Worm (Caenorhabditis elegans) whole organism, midembryonic: ENCODE measurements around the gene srh-52.
"Not testable (repeated sequence)": the region's sequence is repeated elsewhere in the genome, so short reads cannot be mapped to it uniquely, and the experiment has no call there.

ENCODE experiments used
- T22C8.4 ChIP-seq: fragments of 200-800 bp; sonication (Bioruptor generic); IDR thresholded peaks from 2 replicates; pipeline ENCODE4 v1.3.6; 2022; ENCODE audit warnings: missing genetic modification characterization, missing compliant biosample characterization
- cog-1 ChIP-seq: sonication (generic microtip); optimal IDR thresholded peaks from 2 replicates; lab custom pipeline; 2016; ENCODE audit warnings: missing genetic modification characterization, missing compliant biosample characterization
- flt-1 ChIP-seq: fragments of 200-800 bp; sonication (Bioruptor generic); IDR thresholded peaks from 2 replicates; pipeline ENCODE4 v1.3.6; 2022; ENCODE audit warnings: missing genetic modification characterization, missing compliant biosample characterization
- klf-2 ChIP-seq: fragments of 200-800 bp; sonication (Bioruptor generic); conservative IDR thresholded peaks from 2 replicates; pipeline ENCODE4 v1.3.6; 2022; ENCODE audit warnings: missing genetic modification reagents, missing genetic modification characterization, missing compliant biosample characterization
- med-1 ChIP-seq: sonication (generic microtip); optimal IDR thresholded peaks from 2 replicates; lab custom pipeline; 2017; ENCODE audit warnings: missing genetic modification characterization, mild to moderate bottlenecking, missing compliant biosample characterization, antibody characterized with exemption, missing genetic modification reagents; ENCODE audit not compliant: insufficient read depth
- ref-1 ChIP-seq: fragments of 200-800 bp; sonication (Bioruptor generic); conservative IDR thresholded peaks from 2 replicates; pipeline ENCODE4 v1.3.6; 2022; ENCODE audit warnings: missing genetic modification reagents, missing genetic modification characterization, missing compliant biosample characterization
- tab-1 ChIP-seq: fragments of 200-800 bp; sonication (Bioruptor generic); IDR thresholded peaks from 2 replicates; pipeline ENCODE4 v1.3.6; 2022; ENCODE audit warnings: missing genetic modification characterization, missing compliant biosample characterization
- ztf-23 ChIP-seq: fragments of 200-800 bp; sonication (Bioruptor generic); IDR thresholded peaks from 2 replicates; pipeline ENCODE4 v1.3.6; 2022; ENCODE audit warnings: missing genetic modification reagents, missing genetic modification characterization, missing compliant biosample characterization
- ztf-29 ChIP-seq: fragments of 200-800 bp; sonication (Bioruptor generic); IDR thresholded peaks from 2 replicates; pipeline ENCODE4 v1.3.6; 2022; ENCODE audit warnings: missing genetic modification reagents, missing genetic modification characterization, missing compliant biosample characterization

The srh-52 gene

ce11 chrV:15383739-15384138 lies 7.6 kb upstream of the srh-52 start, which contains the start of gene str-88:
TSS of gene str-88 (minus strand) at chrV:15383839.
- TF ChIP-seq T22C8.4 (GFP tag; lab: Robert Waterston, UW) (no peak), cog-1 (no peak), klf-2 (GFP tag; lab: Robert Waterston, UW) (no peak)

DNA sequence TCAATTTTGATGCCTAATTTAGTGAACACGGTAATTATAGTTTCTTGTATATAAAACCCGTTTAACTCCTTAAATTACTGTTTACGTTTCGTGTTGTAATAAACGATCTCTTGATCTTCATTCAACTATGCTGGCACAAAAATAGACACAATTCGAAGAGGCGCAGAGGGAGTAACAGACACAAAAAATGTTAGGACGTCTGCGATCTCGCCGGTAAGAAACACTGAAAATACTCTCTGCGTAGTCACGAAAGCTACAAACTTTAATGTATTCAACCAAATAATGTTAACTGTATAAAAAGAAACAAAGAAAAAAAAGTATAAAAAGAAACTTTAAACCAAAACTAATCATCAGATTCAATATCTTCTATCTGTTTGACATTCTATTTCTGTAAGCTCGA lies 4.7 kb upstream of the srh-52 start, which contains the start of gene dhs-23:
TSS of gene dhs-23 (plus strand) at position 363 of the 400 bp plus-strand sequence.
- TF ChIP-seq med-1 (GFP tag; lab: Kevin White, UChicago) (no peak), ztf-29 (GFP tag; lab: Robert Waterston, UW) (no peak), T22C8.4 (GFP tag; lab: Robert Waterston, UW) (no peak), flt-1 (GFP tag; lab: Robert Waterston, UW) (no peak), cog-1 (no peak), ztf-23 (GFP tag; lab: Robert Waterston, UW) (no peak)

ce11 chrV:15379817-15380216 lies 3.7 kb upstream of the srh-52 start, which contains the start of gene srh-251:
TSS of gene srh-251 (minus strand) at chrV:15379917.
- TF ChIP-seq cog-1 (no peak), T22C8.4 (GFP tag; lab: Robert Waterston, UW) (no peak), ref-1 (GFP tag; lab: Robert Waterston, UW) (no peak), tab-1 (GFP tag; lab: Robert Waterston, UW) (no peak), ztf-23 (GFP tag; lab: Robert Waterston, UW) (no peak), flt-1 (GFP tag; lab: Robert Waterston, UW) (no peak), med-1 (GFP tag; lab: Kevin White, UChicago) (no peak), klf-2 (GFP tag; lab: Robert Waterston, UW) (no peak), ztf-29 (GFP tag; lab: Robert Waterston, UW) (no peak)

- TF ChIP-seq ztf-29 (GFP tag; lab: Robert Waterston, UW), result no peak
- no peak for TF ChIP-seq T22C8.4 (GFP tag; lab: Robert Waterston, UW)
- TF ChIP-seq tab-1 (GFP tag; lab: Robert Waterston, UW), result no peak
Observed at ce11 chrV:15377903-15378302, 1.8 kb upstream of the srh-52 start, which contains the start of gene srh-122. TSS of gene srh-122 (minus strand) at chrV:15378003.

- TF ChIP-seq T22C8.4 (GFP tag; lab: Robert Waterston, UW) (no peak), ztf-23 (GFP tag; lab: Robert Waterston, UW) (no peak), med-1 (GFP tag; lab: Kevin White, UChicago) (no peak), ztf-29 (GFP tag; lab: Robert Waterston, UW) (no peak), klf-2 (GFP tag; lab: Robert Waterston, UW) (no peak), flt-1 (GFP tag; lab: Robert Waterston, UW) (no peak), tab-1 (GFP tag; lab: Robert Waterston, UW) (no peak), ref-1 (GFP tag; lab: Robert Waterston, UW) (no peak), cog-1 (no peak)
Observed at ce11 chrV:15369707-15370106, 6.4 kb downstream of the srh-52 start, which contains the start of gene nhr-269. TSS of gene nhr-269 (minus strand) at chrV:15369807.

DNA sequence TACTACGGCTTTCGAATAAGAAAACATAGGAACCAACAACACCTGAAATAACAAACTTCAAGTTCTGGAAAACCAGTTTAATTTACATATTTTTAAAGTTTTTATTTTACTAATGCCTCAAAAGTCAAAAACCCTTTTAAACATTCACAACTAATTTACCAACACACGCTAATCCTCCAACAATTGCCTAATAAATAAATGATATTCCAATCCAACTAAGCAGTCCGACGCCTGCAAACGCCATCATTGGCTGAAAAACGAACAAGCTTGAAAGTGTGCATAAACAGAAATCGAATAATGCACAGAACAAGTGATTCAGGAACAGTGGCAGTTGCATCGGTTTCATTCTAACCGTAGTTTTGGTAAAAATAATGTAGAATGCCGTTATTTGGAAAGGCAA lies 8.4 kb downstream of the srh-52 start:
- no peak for TF ChIP-seq flt-1 (GFP tag; lab: Robert Waterston, UW)
- no peak for TF ChIP-seq tab-1 (GFP tag; lab: Robert Waterston, UW)
- no peak for TF ChIP-seq klf-2 (GFP tag; lab: Robert Waterston, UW)
- no peak for TF ChIP-seq ztf-29 (GFP tag; lab: Robert Waterston, UW)
- TF ChIP-seq cog-1, result no peak
- no peak for TF ChIP-seq T22C8.4 (GFP tag; lab: Robert Waterston, UW)
- no peak for TF ChIP-seq ref-1 (GFP tag; lab: Robert Waterston, UW)
- TF ChIP-seq med-1 (GFP tag; lab: Kevin White, UChicago), result no peak
- TF ChIP-seq ztf-23 (GFP tag; lab: Robert Waterston, UW), result no peak

ce11 chrV:15361412-15361811 lies 14.7 kb downstream of the srh-52 start, which contains the start of gene ech-1.1:
TSS of gene ech-1.1 (minus strand) at chrV:15361512.
- TF ChIP-seq T22C8.4 (GFP tag; lab: Robert Waterston, UW); tab-1 (GFP tag; lab: Robert Waterston, UW); med-1 (GFP tag; lab: Kevin White, UChicago): not testable (repeated sequence)

ce11 chrV:15354648-15355047 lies 21.5 kb downstream of the srh-52 start, which contains the start of gene C29F3.7:
TSS of gene C29F3.7 (plus strand) at chrV:15354901.
- TF ChIP-seq T22C8.4 (GFP tag; lab: Robert Waterston, UW), result no peak
- TF ChIP-seq ztf-23 (GFP tag; lab: Robert Waterston, UW), result no peak
- TF ChIP-seq tab-1 (GFP tag; lab: Robert Waterston, UW), result no peak
- TF ChIP-seq ref-1 (GFP tag; lab: Robert Waterston, UW), result no peak
- TF ChIP-seq cog-1, result no peak

DNA sequence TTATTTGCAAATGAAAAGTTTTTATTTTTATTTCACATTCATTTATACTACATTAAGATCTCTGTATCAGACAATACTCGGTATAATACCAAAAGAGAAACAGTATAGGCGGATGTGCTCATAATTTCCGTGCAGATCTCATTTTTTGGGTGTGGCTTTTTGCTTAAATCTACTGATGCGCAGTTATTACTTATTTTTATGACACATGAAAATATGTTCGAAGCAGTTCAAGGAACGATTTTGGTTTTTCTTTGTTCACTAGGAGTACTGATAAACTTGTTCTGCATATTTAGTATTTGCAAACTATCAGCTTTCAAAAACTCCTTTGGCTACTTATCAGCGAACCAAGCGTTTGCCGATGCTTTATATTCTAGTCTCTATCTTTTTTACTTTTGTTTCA lies 23.7 kb downstream of the srh-52 start, which contains the start of gene srx-58:
TSS of gene srx-58 (plus strand) at position 301 of the 400 bp plus-strand sequence.
- no peak for TF ChIP-seq klf-2 (GFP tag; lab: Robert Waterston, UW)
- no peak for TF ChIP-seq T22C8.4 (GFP tag; lab: Robert Waterston, UW)
- no peak for TF ChIP-seq med-1 (GFP tag; lab: Kevin White, UChicago)
- TF ChIP-seq tab-1 (GFP tag; lab: Robert Waterston, UW), result no peak
- TF ChIP-seq cog-1, result no peak
- TF ChIP-seq ztf-29 (GFP tag; lab: Robert Waterston, UW), result no peak

ce11 chrV:15350615-15351014 lies 25.5 kb downstream of the srh-52 start, which contains the start of gene clec-231:
TSS of gene clec-231 (minus strand) at chrV:15350715.
- TF ChIP-seq cog-1 (no peak), flt-1 (GFP tag; lab: Robert Waterston, UW) (no peak), ref-1 (GFP tag; lab: Robert Waterston, UW) (no peak), klf-2 (GFP tag; lab: Robert Waterston, UW) (no peak), T22C8.4 (GFP tag; lab: Robert Waterston, UW) (no peak), med-1 (GFP tag; lab: Kevin White, UChicago) (no peak), ztf-23 (GFP tag; lab: Robert Waterston, UW) (no peak), ztf-29 (GFP tag; lab: Robert Waterston, UW) (no peak), tab-1 (GFP tag; lab: Robert Waterston, UW) (no peak)
